Worm (Caenorhabditis elegans) whole organism, L4 larva: ENCODE data around the gene hex-5.

Experiments
- ceh-20 ChIP-seq: fragments of 200-800 bp; sonication (Bioruptor generic); IDR thresholded peaks from 2 replicates; pipeline ENCODE4 v1.3.6; 2022; ENCODE audit warnings: missing genetic modification reagents, missing genetic modification characterization, missing compliant biosample characterization
- pha-4 ChIP-seq, 2 experiments: fragments of 150-350 bp in 1 of 2; fragments of 200-800 bp in 1 of 2; sonication (Bioruptor generic) in 1 of 2; IDR thresholded peaks in 1 of 2; optimal IDR thresholded peaks in 1 of 2; 2 replicates each; pipeline versions ENCODE4 v1.3.6 to Lab custom; 2014 to 2022; ENCODE audit warnings: missing genetic modification characterization in 2 of 2, missing genetic modification reagents in 2 of 2, missing biosample characterization in 1 of 2, missing compliant biosample characterization in 1 of 2
- snpc-4 ChIP-seq: fragments of 150-350 bp; optimal IDR thresholded peaks from 2 replicates; lab custom pipeline; 2014; ENCODE audit warnings: missing biosample characterization, missing genetic modification characterization
- unc-62 ChIP-seq, 3 experiments: fragments of 150-350 bp in 1 of 3; sonication (generic microtip); optimal IDR thresholded peaks in 2 of 3; peaks in 1 of 3; 1 replicate in 1 of 3; 2 replicates in 2 of 3; lab custom pipeline; 2014 to 2017; ENCODE audit warnings: missing biosample characterization in 3 of 3, missing genetic modification characterization in 3 of 3, missing genetic modification reagents in 3 of 3, missing genotype in 1 of 3

ce11 chrX:14871780-14872179, 33.3 kb downstream of the hex-5 start, which contains the start of gene F31F6.2:
- no peak for TF ChIP-seq pha-4 (GFP tag; IDR thresholded peaks at IDR 0.05; lab: Robert Waterston, UW)
- no peak for TF ChIP-seq pha-4 (tag; optimal IDR thresholded peaks at IDR 0.05; lab: Kevin White, UChicago)
- no peak for TF ChIP-seq snpc-4
- TF ChIP-seq ceh-20 (GFP tag; lab: Robert Waterston, UW), result no peak
- TF ChIP-seq unc-62 (GFP tag; optimal IDR thresholded peaks at IDR 0.05 in 1 of 2; lab: Kevin White, UChicago), result no peak
- TF ChIP-seq unc-62 (tag; optimal IDR thresholded peaks at IDR 0.05; lab: Kevin White, UChicago), result no peak
